Fruit fly (Drosophila melanogaster): ENCODE data around the gene sNPF.

DNA sequence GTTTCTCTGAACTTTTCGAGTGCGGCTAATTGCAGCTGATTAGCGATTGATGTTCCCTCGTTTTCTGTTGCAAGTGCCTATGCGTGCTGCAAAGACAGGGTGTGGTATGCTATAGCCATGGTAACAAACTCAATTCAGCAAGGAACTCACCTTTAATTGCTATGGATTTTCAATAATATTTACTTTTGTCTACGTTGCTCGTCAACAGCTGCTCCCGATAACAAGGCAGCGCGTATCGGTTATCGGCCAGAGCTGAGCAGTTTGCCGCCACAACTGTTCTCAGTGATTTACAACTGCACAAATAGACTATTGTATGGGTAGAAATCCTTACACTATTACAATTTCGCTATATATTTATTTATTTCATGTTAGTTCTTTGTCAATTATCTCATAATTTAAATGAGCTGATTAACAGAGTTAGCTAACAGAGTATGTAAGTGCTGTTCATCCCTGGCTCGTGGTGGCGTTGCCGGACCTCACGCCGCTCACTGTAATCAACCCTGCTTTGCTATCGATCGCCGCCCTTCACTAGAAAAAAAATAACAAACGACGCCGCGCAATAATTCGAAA, 47.6 kb downstream of the sNPF start, which contains the start of the genes pr and neb:
- TF ChIP-seq CG34406 (GFP tag; optimal IDR thresholded peaks at IDR 0.05): peak; percentile 52
- peak; percentile 26 for TF ChIP-seq Ets21C (GFP tag; optimal IDR thresholded peaks at IDR 0.05)
- no peak for TF ChIP-seq Gug (GFP tag; IDR thresholded peaks at IDR 0.05)
- no peak for TF ChIP-seq CG4318 (GFP tag; optimal IDR thresholded peaks at IDR 0.05)
- peak; percentile 45 for TF ChIP-seq lz (GFP tag; optimal IDR thresholded peaks at IDR 0.05)
- peak; percentile 65 for TF ChIP-seq Ets96B (tag; optimal IDR thresholded peaks at IDR 0.05)
- no peak for TF ChIP-seq fd85E (GFP tag; optimal IDR thresholded peaks at IDR 0.05)
- TF ChIP-seq Eip78C (GFP tag): peak; percentile 82
